Worm (Caenorhabditis elegans): ENCODE data around the gene gnrr-5.

The gnrr-5 gene

ce11 chrV:4423860-4424401 is 30.6 kb downstream of the gnrr-5 start, which contains the start of the genes Y47D7A.9 and Y47D7A.19:
Y47D7A.9 (minus strand) TSS chrV:4423960.
Y47D7A.19 (plus strand) TSS chrV:4424351.
- no peak for TF ChIP-seq unc-55 (GFP tag; optimal IDR thresholded peaks at IDR 0.05)
- no peak for TF ChIP-seq zag-1 (tag; optimal IDR thresholded peaks at IDR 0.05)

- TF ChIP-seq mdl-1 (tag; optimal IDR thresholded peaks at IDR 0.05) (no peak), unc-62 (GFP tag; optimal IDR thresholded peaks at IDR 0.05) (no peak), aly-2 (tag; optimal IDR thresholded peaks at IDR 0.05) (no peak), unc-55 (GFP tag; optimal IDR thresholded peaks at IDR 0.05) (no peak)
Observed at ce11 chrV:4423087-4423486, 31.4 kb downstream of the gnrr-5 start.

DNA sequence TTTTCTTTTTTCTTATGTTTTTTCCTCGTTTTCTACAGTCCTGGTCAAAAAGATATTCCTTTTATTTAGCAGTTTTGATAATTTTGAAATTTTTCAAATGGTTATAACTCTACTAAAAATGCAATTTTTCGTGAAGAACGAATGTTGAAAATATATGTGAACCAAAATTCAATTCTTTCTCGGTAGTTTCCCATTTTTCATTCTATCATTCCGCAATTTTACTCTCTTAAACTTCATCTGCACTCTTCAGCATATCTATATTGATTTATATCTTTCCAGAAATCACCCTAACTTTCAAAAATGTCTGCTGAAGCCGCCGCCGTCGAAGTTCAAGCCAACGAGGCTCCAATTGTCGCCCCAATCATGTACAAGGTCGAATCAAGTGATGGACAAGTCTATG is 32.4 kb downstream of the gnrr-5 start, which contains the start of gene skr-7:
Gene skr-7 (plus strand): TSS at position 301 of the 400 bp plus-strand sequence.
- no peak for TF ChIP-seq Y55F3AM.14 (GFP tag; optimal IDR thresholded peaks at IDR 0.05)
- no peak for TF ChIP-seq alr-1 (tag; optimal IDR thresholded peaks at IDR 0.05)
- no peak for TF ChIP-seq nhr-23 (tag; optimal IDR thresholded peaks at IDR 0.05)
- TF ChIP-seq unc-39 (tag; optimal IDR thresholded peaks at IDR 0.05): no peak
- no peak for TF ChIP-seq sma-3 (GFP tag; optimal IDR thresholded peaks at IDR 0.05)
- TF ChIP-seq zag-1 (tag; optimal IDR thresholded peaks at IDR 0.05): no peak
- TF ChIP-seq ceh-16 (tag; optimal IDR thresholded peaks at IDR 0.05): no peak
- no peak for TF ChIP-seq nhr-21 (tag; optimal IDR thresholded peaks at IDR 0.05)
- no peak for TF ChIP-seq blmp-1 (tag; optimal IDR thresholded peaks at IDR 0.05; ENCODE audit: insufficient read depth)

DNA sequence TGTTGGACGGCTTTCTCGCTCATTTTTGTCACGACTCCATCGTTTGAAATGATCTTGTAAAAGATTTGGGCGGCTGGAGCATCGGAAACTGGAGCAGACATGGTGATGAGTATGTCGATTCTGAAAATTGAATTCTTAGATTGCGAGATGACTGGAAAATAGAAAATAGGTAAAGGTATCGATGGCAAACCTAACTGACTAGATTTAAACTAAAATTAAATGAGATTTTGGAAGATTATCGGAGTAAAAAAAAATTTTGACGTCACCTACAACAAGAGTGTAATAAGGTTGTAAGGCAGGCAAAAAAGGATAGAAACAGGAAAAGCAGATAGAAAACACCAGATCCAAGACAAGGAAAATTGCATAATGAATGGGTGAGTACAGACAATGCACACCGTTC is 33.1 kb downstream of the gnrr-5 start, which contains the start of gene skr-14:
Gene skr-14 (minus strand): TSS at position 101 of the 400 bp plus-strand sequence.
- TF ChIP-seq nhr-25 (tag; optimal IDR thresholded peaks at IDR 0.05): no peak
- no peak for TF ChIP-seq gmeb-1 (tag; optimal IDR thresholded peaks at IDR 0.05)
- no peak for TF ChIP-seq lin-39 (tag; optimal IDR thresholded peaks at IDR 0.05)
- no peak for TF ChIP-seq R02D3.7 (tag; optimal IDR thresholded peaks at IDR 0.05)
- TF ChIP-seq ztf-11 (tag; optimal IDR thresholded peaks at IDR 0.05): no peak
- no peak for TF ChIP-seq ceh-82 (tag; optimal IDR thresholded peaks at IDR 0.05)
- TF ChIP-seq nhr-10 (tag; optimal IDR thresholded peaks at IDR 0.05): no peak
- TF ChIP-seq nhr-129 (tag; optimal IDR thresholded peaks at IDR 0.05): no peak
- no peak for TF ChIP-seq C34F6.9 (tag; optimal IDR thresholded peaks at IDR 0.05)
- TF ChIP-seq snpc-4 (tag; optimal IDR thresholded peaks at IDR 0.05): no peak
- TF ChIP-seq ama-1 (optimal IDR thresholded peaks at IDR 0.05): no peak
- no peak for TF ChIP-seq nhr-237 (tag; optimal IDR thresholded peaks at IDR 0.05)
- no peak for TF ChIP-seq unc-55 (GFP tag; optimal IDR thresholded peaks at IDR 0.05)
- TF ChIP-seq nhr-77 (tag; optimal IDR thresholded peaks at IDR 0.05): no peak

DNA sequence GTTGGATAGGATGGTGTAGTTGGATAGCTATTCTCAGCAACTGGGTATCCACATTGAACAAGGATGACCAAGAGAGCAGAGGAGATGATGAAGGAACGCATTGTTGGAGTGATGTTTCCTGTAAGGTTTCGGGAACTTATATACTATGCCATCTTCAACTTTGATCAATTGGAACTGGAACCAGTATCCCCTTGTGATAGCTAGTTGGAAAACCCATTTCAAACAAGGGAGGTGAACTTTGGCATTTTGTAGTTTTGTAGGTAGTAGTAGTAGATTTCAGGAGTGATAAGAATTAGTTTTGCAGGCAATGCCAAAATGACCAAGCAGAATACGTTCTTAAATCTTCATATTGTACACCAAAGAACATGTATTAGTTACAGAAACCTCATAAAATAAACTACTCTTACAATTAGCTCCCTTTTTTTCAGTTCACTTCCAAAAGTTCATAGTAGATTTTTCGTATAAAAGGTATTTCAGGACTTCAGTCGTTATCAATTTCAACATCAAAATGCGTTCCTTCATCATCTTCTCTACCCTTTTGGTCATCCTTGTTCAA is 34.7 kb downstream of the gnrr-5 start, which contains the start of the genes Y47D7A.7 and Y47D7A.2:
Gene Y47D7A.7 (minus strand): TSS at position 101 of the 556 bp plus-strand sequence.
Gene Y47D7A.2 (plus strand): TSS at position 506 of the 556 bp plus-strand sequence.
- no peak for TF ChIP-seq nhr-237 (tag; optimal IDR thresholded peaks at IDR 0.05)
- no peak for TF ChIP-seq ztf-4 (tag; optimal IDR thresholded peaks at IDR 0.05)
- no peak for TF ChIP-seq nhr-77 (tag; optimal IDR thresholded peaks at IDR 0.05)
- TF ChIP-seq nhr-10 (tag; optimal IDR thresholded peaks at IDR 0.05): no peak
- TF ChIP-seq zag-1 (tag; optimal IDR thresholded peaks at IDR 0.05): no peak
- TF ChIP-seq nhr-21 (tag; optimal IDR thresholded peaks at IDR 0.05): no peak
- no peak for TF ChIP-seq unc-55 (GFP tag; optimal IDR thresholded peaks at IDR 0.05)
- TF ChIP-seq gmeb-1 (tag; optimal IDR thresholded peaks at IDR 0.05): no peak
- TF ChIP-seq lsy-2 (tag; optimal IDR thresholded peaks at IDR 0.05): no peak
- no peak for TF ChIP-seq blmp-1 (tag; optimal IDR thresholded peaks at IDR 0.05; ENCODE audit: insufficient read depth)
- no peak for TF ChIP-seq elt-3 (tag; optimal IDR thresholded peaks at IDR 0.05)
- no peak for TF ChIP-seq ceh-16 (tag; optimal IDR thresholded peaks at IDR 0.05)
- no peak for TF ChIP-seq nhr-23 (tag; optimal IDR thresholded peaks at IDR 0.05)

DNA sequence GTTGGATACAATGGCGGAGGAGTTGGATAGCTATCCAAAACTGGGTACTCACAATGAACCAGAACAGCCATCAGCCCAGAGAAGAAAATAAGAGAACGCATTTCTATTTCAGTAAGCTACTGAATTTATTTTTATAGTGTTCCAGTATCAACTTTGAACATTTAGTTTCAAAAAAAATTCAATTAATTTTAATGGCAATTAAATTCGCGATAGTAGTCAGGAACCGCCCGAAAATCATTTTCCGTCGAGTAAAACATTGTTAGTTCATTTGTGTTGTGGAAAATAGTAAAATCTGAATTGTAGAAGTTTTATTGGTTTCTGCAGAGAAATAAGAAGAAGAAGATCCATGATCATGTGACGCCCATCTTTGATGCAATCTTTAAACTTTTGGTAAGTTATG is 36.4 kb downstream of the gnrr-5 start, which contains the start of gene Y47D7A.6:
Gene Y47D7A.6 (minus strand): TSS at position 101 of the 400 bp plus-strand sequence.
- TF ChIP-seq lin-11 (tag; optimal IDR thresholded peaks at IDR 0.05): no peak
- TF ChIP-seq elt-3 (tag; optimal IDR thresholded peaks at IDR 0.05): no peak
- TF ChIP-seq nhr-25 (tag; optimal IDR thresholded peaks at IDR 0.05): no peak
- no peak for TF ChIP-seq ama-1 (optimal IDR thresholded peaks at IDR 0.05)
- no peak for TF ChIP-seq zag-1 (tag; optimal IDR thresholded peaks at IDR 0.05)
- TF ChIP-seq fos-1 (tag; optimal IDR thresholded peaks at IDR 0.05): no peak
- TF ChIP-seq nhr-237 (tag; optimal IDR thresholded peaks at IDR 0.05): no peak
- no peak for TF ChIP-seq R02D3.7 (tag; optimal IDR thresholded peaks at IDR 0.05)
- no peak for TF ChIP-seq nhr-12 (tag; optimal IDR thresholded peaks at IDR 0.05)
- no peak for TF ChIP-seq lin-13 (GFP tag; optimal IDR thresholded peaks at IDR 0.05)
